In the genomic region with DNA sequence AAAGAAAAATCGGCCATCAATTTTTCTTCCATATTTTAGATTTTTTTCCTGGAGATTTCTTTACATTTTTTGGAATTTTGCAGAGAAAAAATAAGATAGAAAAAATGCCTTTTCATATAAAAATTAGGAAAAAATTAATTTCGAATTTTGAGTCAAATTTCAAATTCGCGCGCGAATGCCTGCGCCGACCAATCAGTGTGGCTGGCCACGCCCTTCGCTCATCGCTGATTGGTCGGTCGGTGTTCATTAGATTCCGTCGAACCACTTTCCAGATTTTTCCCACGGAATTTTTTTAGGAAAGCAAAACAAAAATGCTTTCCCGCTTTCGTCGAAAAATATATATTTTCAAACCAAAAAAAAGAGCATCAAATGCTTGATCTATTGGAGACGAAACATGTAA, we compare ENCODE assay signal across 5 worm cellular contexts.
TF ChIP-seq lines count a peak whose summit lies in the region.

No protein-coding gene starts in this region.

TF ChIP-seq in whole organism, L1 larva, 84 proteins besides CTCF, POLR2A, EP300 and RAD21:
- peak in 1 of 3 experiments; percentile 3 for TF ChIP-seq dpl-1 (GFP tag; optimal IDR thresholded peaks at IDR 0.05; lab: Kevin White, UChicago)
- no peak for TF ChIP-seq efl-1 (optimal IDR thresholded peaks at IDR 0.05; lab: Kevin White, UChicago)
- TF ChIP-seq efl-1 (GFP tag; optimal IDR thresholded peaks at IDR 0.05 in 1 of 2; lab: Kevin White, UChicago) = peak; percentile 28 to 35
- TF ChIP-seq F16B12.6 (tag; optimal IDR thresholded peaks at IDR 0.05; lab: Kevin White, UChicago) = no peak
- TF ChIP-seq nhr-85 (tag; lab: Kevin White, UChicago) = peak; percentile 7
- TF ChIP-seq nhr-237 (tag; optimal IDR thresholded peaks at IDR 0.05; lab: Kevin White, UChicago) = no peak
- no peak for TF ChIP-seq lin-35 (GFP tag; optimal IDR thresholded peaks at IDR 0.05; lab: Kevin White, UChicago)
TF ChIP-seq in whole organism, L1 larva: peak in this region for 3.

TF ChIP-seq in whole organism, L3 larva, 47 proteins besides CTCF, POLR2A, EP300 and RAD21:
- TF ChIP-seq fos-1 (tag; optimal IDR thresholded peaks at IDR 0.05; lab: Kevin White, UChicago) (no peak), nfya-1 (tag; optimal IDR thresholded peaks at IDR 0.05; lab: Kevin White, UChicago; ENCODE audit: insufficient read depth) (peak; percentile 74)

TF ChIP-seq in whole organism, L4 larva, 104 proteins besides CTCF, POLR2A, EP300 and RAD21:
- peak; percentile 66 for TF ChIP-seq aha-1 (tag; lab: Kevin White, UChicago)
- no peak for TF ChIP-seq T20F7.1 (GFP tag; optimal IDR thresholded peaks at IDR 0.05; lab: Kevin White, UChicago)
- no peak for TF ChIP-seq jun-1 (tag; optimal IDR thresholded peaks at IDR 0.05; lab: Kevin White, UChicago)
- no peak for TF ChIP-seq vab-7 (GFP tag; IDR thresholded peaks at IDR 0.05; lab: Robert Waterston, UW)
- no peak for TF ChIP-seq daf-16 (GFP tag; optimal IDR thresholded peaks at IDR 0.05; lab: Kevin White, UChicago)
- TF ChIP-seq daf-16 (tag; optimal IDR thresholded peaks at IDR 0.05; lab: Kevin White, UChicago) = no peak
- TF ChIP-seq Y105C5A.15 (GFP tag; IDR thresholded peaks at IDR 0.05; lab: Robert Waterston, UW) = no peak
- TF ChIP-seq ceh-82 (tag; optimal IDR thresholded peaks at IDR 0.05; lab: Kevin White, UChicago) = no peak

TF ChIP-seq in whole organism, late embryonic, 69 proteins besides CTCF, POLR2A, EP300 and RAD21:
- TF ChIP-seq lim-6 (tag; optimal IDR thresholded peaks at IDR 0.05; lab: Kevin White, UChicago) (no peak), nfya-1 (tag; optimal IDR thresholded peaks at IDR 0.05; lab: Kevin White, UChicago) (peak; percentile 79), ceh-34 (tag; optimal IDR thresholded peaks at IDR 0.05; lab: Kevin White, UChicago) (no peak), ama-1 (optimal IDR thresholded peaks at IDR 0.05; lab: Kevin White, UChicago) (no peak)

TF ChIP-seq in whole organism, young adult, 124 proteins besides CTCF, POLR2A, EP300 and RAD21:
- TF ChIP-seq F37B4.10 (GFP tag; IDR thresholded peaks at IDR 0.05; lab: Robert Waterston, UW) (no peak), bed-2 (GFP tag; IDR thresholded peaks at IDR 0.05; lab: Robert Waterston, UW) (no peak), F57A8.1 (GFP tag; optimal IDR thresholded peaks at IDR 0.05; lab: Kevin White, UChicago) (no peak), nfyb-1 (GFP tag; IDR thresholded peaks at IDR 0.05; lab: Robert Waterston, UW) (peak; percentile 55; the same call in 1 of the 2 replicates), ets-4 (GFP tag; optimal IDR thresholded peaks at IDR 0.05; lab: Kevin White, UChicago) (no peak), efl-1 (GFP tag; optimal IDR thresholded peaks at IDR 0.05; lab: Kevin White, UChicago) (no peak), lin-54 (GFP tag; optimal IDR thresholded peaks at IDR 0.05; lab: Kevin White, UChicago) (no peak)
